Worm (Caenorhabditis elegans) whole organism, L2 larva: ENCODE measurements around the gene C28H8.2.
A peak's percentile ranks its signal among the peaks of the same experiment; 100 is the strongest.

Source experiments
- C34F6.9 ChIP-seq: fragments of 150-350 bp; optimal IDR thresholded peaks from 2 replicates; lab custom pipeline; 2014; ENCODE audit warnings: missing biosample characterization, missing genetic modification characterization
- F13H6.1 ChIP-seq: sonication (generic microtip); optimal IDR thresholded peaks from 2 replicates; lab custom pipeline; 2016; ENCODE audit warnings: missing genetic modification characterization, missing compliant biosample characterization
- R02D3.7 ChIP-seq: fragments of 150-350 bp; optimal IDR thresholded peaks from 2 replicates; lab custom pipeline; 2014; ENCODE audit warnings: missing biosample characterization, missing genetic modification characterization
- ZK546.5 ChIP-seq: sonication (generic microtip); optimal IDR thresholded peaks from 2 replicates; lab custom pipeline; 2017; ENCODE audit warnings: missing biosample characterization, missing genetic modification characterization
- alr-1 ChIP-seq: fragments of 150-350 bp; optimal IDR thresholded peaks from 2 replicates; lab custom pipeline; 2014; ENCODE audit warnings: missing biosample characterization, missing genetic modification characterization
- ama-1 ChIP-seq: fragments of 150-350 bp; optimal IDR thresholded peaks from 2 replicates; lab custom pipeline; 2018; ENCODE audit warnings: inconsistent platforms
- blmp-1 ChIP-seq: sonication (generic microtip); optimal IDR thresholded peaks from 2 replicates; lab custom pipeline; 2017; ENCODE audit warnings: missing genetic modification characterization, mild to moderate bottlenecking, missing compliant biosample characterization, antibody characterized with exemption, moderate library complexity; ENCODE audit not compliant: insufficient read depth
- ceh-16 ChIP-seq: fragments of 150-350 bp; optimal IDR thresholded peaks from 2 replicates; lab custom pipeline; 2014; ENCODE audit warnings: missing biosample characterization, missing genetic modification characterization
- crh-2 ChIP-seq: sonication (generic microtip); optimal IDR thresholded peaks from 2 replicates; lab custom pipeline; 2017; ENCODE audit warnings: missing biosample characterization, missing genetic modification characterization
- dmd-4 ChIP-seq: sonication (generic microtip); optimal IDR thresholded peaks from 2 replicates; lab custom pipeline; 2017; ENCODE audit warnings: missing biosample characterization, missing genetic modification characterization
- egl-27 ChIP-seq: sonication (generic microtip); optimal IDR thresholded peaks from 3 replicates; lab custom pipeline; 2017; ENCODE audit warnings: missing biosample characterization, missing genetic modification reagents, missing genetic modification characterization
- elt-1 ChIP-seq: fragments of 150-350 bp; optimal IDR thresholded peaks from 2 replicates; lab custom pipeline; 2014; ENCODE audit warnings: missing biosample characterization, missing genetic modification characterization
- elt-3 ChIP-seq: sonication (generic microtip); optimal IDR thresholded peaks from 2 replicates; lab custom pipeline; 2017; ENCODE audit warnings: missing biosample characterization, missing genetic modification characterization
- fos-1 ChIP-seq: fragments of 150-350 bp; optimal IDR thresholded peaks from 2 replicates; lab custom pipeline; 2014; ENCODE audit warnings: missing biosample characterization, missing genetic modification characterization
- gmeb-1 ChIP-seq: fragments of 150-350 bp; optimal IDR thresholded peaks from 2 replicates; lab custom pipeline; 2014; ENCODE audit warnings: missing biosample characterization, missing genetic modification characterization
- lin-11 ChIP-seq: fragments of 150-350 bp; sonication (generic microtip); optimal IDR thresholded peaks from 2 replicates; lab custom pipeline; 2014; ENCODE audit warnings: missing biosample characterization, missing genetic modification characterization, inconsistent platforms, mixed read lengths
- lin-13 ChIP-seq: fragments of 150-350 bp; optimal IDR thresholded peaks from 2 replicates; lab custom pipeline; 2014; ENCODE audit warnings: missing biosample characterization, missing genetic modification reagents, missing genetic modification characterization
- lsy-2 ChIP-seq, 2 experiments: fragments of 150-350 bp in 1 of 2; sonication (generic microtip) in 1 of 2; optimal IDR thresholded peaks; 2 replicates each; lab custom pipeline; 2014 to 2017; ENCODE audit warnings: missing biosample characterization in 2 of 2, missing genetic modification characterization in 2 of 2
- mab-5 ChIP-seq: fragments of 150-350 bp; optimal IDR thresholded peaks from 2 replicates; lab custom pipeline; 2014; ENCODE audit warnings: missing biosample characterization, missing genetic modification characterization
- mdl-1 ChIP-seq, 2 experiments: fragments of 150-350 bp in 1 of 2; sonication (generic microtip) in 1 of 2; optimal IDR thresholded peaks; 2 replicates each; lab custom pipeline; 2017; ENCODE audit warnings: missing biosample characterization in 2 of 2, missing genetic modification characterization in 2 of 2
- nhr-12 ChIP-seq: fragments of 150-350 bp; optimal IDR thresholded peaks from 2 replicates; lab custom pipeline; 2014; ENCODE audit warnings: missing biosample characterization, missing genetic modification characterization
- nhr-129 ChIP-seq: fragments of 150-350 bp; optimal IDR thresholded peaks from 2 replicates; lab custom pipeline; 2014; ENCODE audit warnings: missing biosample characterization, missing genetic modification characterization
- nhr-21 ChIP-seq: fragments of 150-350 bp; optimal IDR thresholded peaks from 2 replicates; lab custom pipeline; 2014; ENCODE audit warnings: missing biosample characterization, missing genetic modification characterization
- nhr-25 ChIP-seq: fragments of 150-350 bp; sonication (generic microtip); optimal IDR thresholded peaks from 3 replicates; lab custom pipeline; 2014; ENCODE audit warnings: missing biosample characterization, missing genetic modification characterization
- nhr-6 ChIP-seq: fragments of 150-350 bp; optimal IDR thresholded peaks from 2 replicates; lab custom pipeline; 2014; ENCODE audit warnings: missing biosample characterization, missing genetic modification characterization
- peb-1 ChIP-seq: fragments of 150-350 bp; optimal IDR thresholded peaks from 2 replicates; lab custom pipeline; 2014; ENCODE audit warnings: missing biosample characterization, missing genetic modification characterization
- skn-1 ChIP-seq: sonication (generic microtip); optimal IDR thresholded peaks from 2 replicates; lab custom pipeline; 2017; ENCODE audit warnings: missing biosample characterization, missing genetic modification characterization
- sma-3 ChIP-seq: sonication (generic microtip); optimal IDR thresholded peaks from 2 replicates; lab custom pipeline; 2016; ENCODE audit warnings: missing genetic modification reagents, missing genetic modification characterization, missing compliant biosample characterization
- sma-9 ChIP-seq, 2 experiments: fragments of 150-350 bp in 1 of 2; sonication (generic microtip) in 1 of 2; optimal IDR thresholded peaks; 2 replicates each; lab custom pipeline; 2014 to 2016; ENCODE audit warnings: missing genetic modification characterization in 2 of 2, mild to moderate bottlenecking in 1 of 2, missing biosample characterization in 1 of 2, missing compliant biosample characterization in 1 of 2, missing genetic modification reagents in 1 of 2, moderate library complexity in 1 of 2
- unc-39 ChIP-seq: fragments of 150-350 bp; optimal IDR thresholded peaks from 2 replicates; lab custom pipeline; 2014; ENCODE audit warnings: missing biosample characterization, missing genetic modification characterization
- unc-55 ChIP-seq: fragments of 150-350 bp; sonication (generic microtip); optimal IDR thresholded peaks from 3 replicates; lab custom pipeline; 2014; ENCODE audit warnings: missing biosample characterization, missing genetic modification reagents, missing genetic modification characterization
- zag-1 ChIP-seq: fragments of 150-350 bp; optimal IDR thresholded peaks from 2 replicates; lab custom pipeline; 2014; ENCODE audit warnings: missing biosample characterization, missing genetic modification characterization
- ztf-1 ChIP-seq: fragments of 200-800 bp; sonication (Bioruptor generic); conservative IDR thresholded peaks from 2 replicates; pipeline ENCODE4 v1.3.6; 2022; ENCODE audit warnings: missing genetic modification characterization, missing compliant biosample characterization

Gene C28H8.2

DNA sequence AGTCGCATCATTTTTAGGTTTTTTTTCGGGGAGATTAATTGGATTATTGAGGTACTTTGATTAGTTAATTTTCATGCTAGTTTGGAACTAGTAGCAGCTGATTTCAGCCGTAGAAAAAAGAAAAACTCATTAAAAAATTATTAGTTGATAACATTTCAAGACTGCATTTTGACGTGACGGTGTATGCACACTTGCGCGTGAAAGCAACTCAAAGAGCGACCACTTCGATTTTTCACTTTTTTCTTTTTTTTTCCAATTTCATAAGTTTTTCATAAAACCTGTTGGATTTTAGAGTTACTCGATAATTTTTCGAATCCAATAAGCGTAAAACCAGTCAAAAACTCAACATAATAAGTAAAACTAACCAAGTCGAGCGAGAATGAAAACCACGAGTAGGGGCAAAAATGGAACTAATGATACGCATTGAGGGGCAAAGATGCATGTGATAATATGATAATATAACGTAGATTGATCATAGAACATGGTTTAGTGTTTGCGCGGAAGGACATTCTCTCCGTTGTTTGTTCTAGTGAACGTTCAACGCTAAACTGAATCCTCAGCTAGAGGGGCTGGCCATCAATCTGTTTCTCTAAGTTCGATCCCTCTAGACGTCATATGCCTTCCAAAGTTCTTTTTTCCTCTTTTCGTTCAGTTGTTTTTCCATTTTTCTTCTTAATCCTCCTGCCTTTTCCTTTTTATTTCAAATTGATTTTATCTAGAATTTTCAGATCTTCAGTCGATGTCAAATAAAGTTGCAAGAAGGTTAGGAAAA is 28.2 kb downstream of the C28H8.2 start, which contains the start of the genes F25B5.6 and F25B5.3:
Gene F25B5.6 (minus strand): TSS at position 572 of the 772 bp plus-strand sequence.
Gene F25B5.3 (plus strand): TSS at position 722 of the 772 bp plus-strand sequence.
- TF ChIP-seq egl-27 (tag; lab: Kevin White, UChicago): no peak
- TF ChIP-seq lin-13 (GFP tag; lab: Kevin White, UChicago): peak; percentile 20
- TF ChIP-seq lsy-2 (tag; optimal IDR thresholded peaks at IDR 0.05; lab: Kevin White, UChicago): peak in 1 of 2 experiments; percentile 16
- TF ChIP-seq unc-55: peak; percentile 63
- no peak for TF ChIP-seq peb-1
- TF ChIP-seq nhr-12 (tag; lab: Kevin White, UChicago): no peak
- peak; percentile 56 for TF ChIP-seq nhr-21 (tag; lab: Kevin White, UChicago)
- TF ChIP-seq sma-9 (GFP tag; optimal IDR thresholded peaks at IDR 0.05; lab: Kevin White, UChicago): peak; percentile 8
- TF ChIP-seq sma-9 (tag; optimal IDR thresholded peaks at IDR 0.05; lab: Kevin White, UChicago): no peak
- no peak for TF ChIP-seq unc-39 (tag; lab: Kevin White, UChicago)
- TF ChIP-seq crh-2 (tag; lab: Kevin White, UChicago): peak; percentile 37
- no peak for TF ChIP-seq elt-1
- TF ChIP-seq ztf-1: no peak
- peak; percentile 34 for TF ChIP-seq gmeb-1 (tag; lab: Kevin White, UChicago)
- TF ChIP-seq fos-1: peak; percentile 27
- peak; percentile 28 for TF ChIP-seq nhr-129 (tag; lab: Kevin White, UChicago)
- TF ChIP-seq ama-1 (lab: Kevin White, UChicago): peak; percentile 33
- peak; percentile 20 for TF ChIP-seq C34F6.9 (tag; lab: Kevin White, UChicago)

- TF ChIP-seq unc-39 (tag; lab: Kevin White, UChicago) (no peak), nhr-6 (tag; lab: Kevin White, UChicago) (no peak), lin-11 (tag; lab: Kevin White, UChicago) (no peak), skn-1 (tag; lab: Kevin White, UChicago) (no peak), sma-9 (GFP tag; optimal IDR thresholded peaks at IDR 0.05; lab: Kevin White, UChicago) (no peak), sma-9 (tag; optimal IDR thresholded peaks at IDR 0.05; lab: Kevin White, UChicago) (no peak), gmeb-1 (tag; lab: Kevin White, UChicago) (no peak), alr-1 (tag; lab: Kevin White, UChicago) (no peak)
Measured at ce11 chrIII:5948986-5949385, 28.9 kb downstream of the C28H8.2 start.

DNA sequence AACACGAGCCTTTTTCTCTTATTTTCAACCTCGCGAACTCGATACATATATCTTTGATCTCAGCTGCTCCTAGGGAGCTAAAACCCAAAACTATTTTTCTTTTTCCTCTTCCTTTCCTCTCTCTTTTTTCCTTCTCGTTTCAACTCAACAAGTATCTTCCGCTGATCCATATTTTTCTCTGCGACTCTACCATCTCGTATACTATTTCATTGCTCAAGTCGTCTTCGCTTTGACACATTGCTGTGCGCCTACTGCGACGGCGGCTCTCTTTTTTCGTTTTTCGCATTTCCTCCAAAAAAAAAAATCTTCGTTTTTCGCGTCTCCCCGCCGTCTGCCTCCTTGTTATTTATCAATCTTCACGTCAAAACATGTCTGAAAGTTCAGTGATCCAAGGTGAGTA is 29.7 kb downstream of the C28H8.2 start:
- no peak for TF ChIP-seq unc-39 (tag; lab: Kevin White, UChicago)
- peak in 1 of 2 experiments; percentile 35 for TF ChIP-seq lsy-2 (tag; optimal IDR thresholded peaks at IDR 0.05; lab: Kevin White, UChicago)
- TF ChIP-seq C34F6.9 (tag; lab: Kevin White, UChicago): peak; percentile 61
- peak; percentile 57 for TF ChIP-seq nhr-129 (tag; lab: Kevin White, UChicago)
- TF ChIP-seq zag-1 (tag; lab: Kevin White, UChicago): peak; percentile 19
- no peak for TF ChIP-seq ceh-16 (tag; lab: Kevin White, UChicago)
- no peak for TF ChIP-seq mab-5 (tag; lab: Kevin White, UChicago)
- TF ChIP-seq unc-55: peak; percentile 71
- TF ChIP-seq sma-9 (GFP tag; optimal IDR thresholded peaks at IDR 0.05; lab: Kevin White, UChicago): peak; percentile 55
- no peak for TF ChIP-seq sma-9 (tag; optimal IDR thresholded peaks at IDR 0.05; lab: Kevin White, UChicago)
- TF ChIP-seq F13H6.1 (tag; lab: Kevin White, UChicago): peak; percentile 55
- TF ChIP-seq ama-1 (lab: Kevin White, UChicago): peak; percentile 33

ce11 chrIII:5950756-5951345 is 30.7 kb downstream of the C28H8.2 start:
- TF ChIP-seq F13H6.1 (tag; lab: Kevin White, UChicago) (peak; percentile 15), fos-1 (no peak)

ce11 chrIII:5951589-5952378 is 31.7 kb downstream of the C28H8.2 start:
- TF ChIP-seq unc-55 (no peak), nhr-129 (tag; lab: Kevin White, UChicago) (peak; percentile 60), ZK546.5 (tag; lab: Kevin White, UChicago) (no peak), nhr-6 (tag; lab: Kevin White, UChicago) (peak; percentile 57), mdl-1 (tag; optimal IDR thresholded peaks at IDR 0.05; lab: Kevin White, UChicago) (peak; percentile 12 to 43), dmd-4 (tag; lab: Kevin White, UChicago) (no peak), crh-2 (tag; lab: Kevin White, UChicago) (peak; percentile 25), fos-1 (peak; percentile 12), blmp-1 (tag; lab: Kevin White, UChicago) (peak; percentile 18), lsy-2 (tag; optimal IDR thresholded peaks at IDR 0.05; lab: Kevin White, UChicago) (peak in 1 of 2 experiments; percentile 38), sma-9 (GFP tag; optimal IDR thresholded peaks at IDR 0.05; lab: Kevin White, UChicago) (peak; percentile 77), sma-9 (tag; optimal IDR thresholded peaks at IDR 0.05; lab: Kevin White, UChicago) (no peak), sma-3 (peak; percentile 69), R02D3.7 (no peak), nhr-25 (tag; lab: Kevin White, UChicago) (peak; percentile 83), elt-3 (tag; lab: Kevin White, UChicago) (no peak)
